Fruit fly (Drosophila melanogaster) whole organism, embryonic: Measurements from ENCODE around the gene CG4607.

Experiments used
- CG14667 ChIP-seq: fragments of 200-800 bp; sonication (Bioruptor generic); IDR thresholded peaks from 2 replicates; pipeline ENCODE4 v1.3.6; 2022; ENCODE audit warnings: missing biosample characterization, missing genetic modification characterization
- CG31388 ChIP-seq: fragments of 200-800 bp; sonication (Bioruptor generic); optimal IDR thresholded peaks from 2 replicates; lab custom pipeline; 2016; ENCODE audit warnings: missing biosample characterization, missing genetic modification characterization
- CG8478 ChIP-seq: fragments of >200 bp; optimal IDR thresholded peaks from 2 replicates; lab custom pipeline; 2018
- Fer1 ChIP-seq: fragments of 200-800 bp; sonication (Bioruptor generic); optimal IDR thresholded peaks from 2 replicates; lab custom pipeline; 2017; ENCODE audit warnings: missing biosample characterization, mild to moderate bottlenecking, missing genetic modification characterization

dm6 chrX:7094169-7094568, 25.0 kb downstream of the CG4607 start:
- TF ChIP-seq Fer1 (GFP tag; lab: Kevin White, UChicago) (no peak), CG14667 (GFP tag; lab: Robert Waterston, UW) (no peak), CG31388 (no peak), CG8478 (lab: Kevin White, UChicago) (no peak)
